Worm (Caenorhabditis elegans) whole organism, L1 larva: Measurements from ENCODE around the gene rab-7.

ENCODE experiments used
- C04F5.9 ChIP-seq: sonication (generic microtip); optimal IDR thresholded peaks from 2 replicates; lab custom pipeline; 2016; ENCODE audit warnings: missing genetic modification characterization, missing compliant biosample characterization
- C16A3.4 ChIP-seq: fragments of 150-350 bp; optimal IDR thresholded peaks from 2 replicates; lab custom pipeline; 2014; ENCODE audit warnings: missing biosample characterization, missing genetic modification characterization
- C34B4.2 ChIP-seq: sonication (generic microtip); optimal IDR thresholded peaks from 2 replicates; lab custom pipeline; 2017; ENCODE audit warnings: mild to moderate bottlenecking, missing genetic modification characterization, missing compliant biosample characterization
- F16B12.6 ChIP-seq: fragments of 150-350 bp; optimal IDR thresholded peaks from 2 replicates; lab custom pipeline; 2014; ENCODE audit warnings: missing biosample characterization, missing genetic modification characterization
- aha-1 ChIP-seq: fragments of 150-350 bp; optimal IDR thresholded peaks from 2 replicates; lab custom pipeline; 2014; ENCODE audit warnings: missing biosample characterization, missing genetic modification characterization
- aly-2 ChIP-seq: fragments of 150-350 bp; optimal IDR thresholded peaks from 2 replicates; lab custom pipeline; 2014; ENCODE audit warnings: missing biosample characterization, missing genetic modification characterization
- ama-1 ChIP-seq: fragments of 150-350 bp; optimal IDR thresholded peaks from 2 replicates; lab custom pipeline; 2014
- ceh-63 ChIP-seq: fragments of 200-800 bp; sonication (Bioruptor generic); optimal IDR thresholded peaks from 2 replicates; lab custom pipeline; 2018; ENCODE audit warnings: mild to moderate bottlenecking, missing genetic modification characterization, missing compliant biosample characterization
- ceh-8 ChIP-seq: fragments of 200-800 bp; sonication (Bioruptor generic); optimal IDR thresholded peaks from 2 replicates; lab custom pipeline; 2018; ENCODE audit warnings: mild to moderate bottlenecking, missing genetic modification characterization, moderate library complexity, missing compliant biosample characterization
- ces-1 ChIP-seq: fragments of 150-350 bp; optimal IDR thresholded peaks from 2 replicates; lab custom pipeline; 2014; ENCODE audit warnings: missing biosample characterization, missing genetic modification reagents, missing genetic modification characterization
- efl-1 ChIP-seq, 4 experiments: fragments of 150-350 bp; optimal IDR thresholded peaks in 3 of 4; peaks in 1 of 4; 1 replicate in 1 of 4; 2 replicates in 3 of 4; lab custom pipeline; 2014; ENCODE audit warnings: missing biosample characterization in 2 of 4, missing genetic modification characterization in 2 of 4, missing genetic modification reagents in 2 of 4
- efl-3 ChIP-seq: fragments of 200-800 bp; sonication (Bioruptor generic); optimal IDR thresholded peaks from 2 replicates; lab custom pipeline; 2018; ENCODE audit warnings: mild to moderate bottlenecking, missing genetic modification characterization, missing compliant biosample characterization
- egl-27 ChIP-seq, 2 experiments: fragments of 150-350 bp in 1 of 2; sonication (generic microtip); optimal IDR thresholded peaks; 3 replicates each; lab custom pipeline; 2017 to 2018; ENCODE audit warnings: missing biosample characterization in 2 of 2, missing genetic modification characterization in 2 of 2, missing genetic modification reagents in 2 of 2
- elt-2 ChIP-seq: sonication (generic microtip); optimal IDR thresholded peaks from 2 replicates; lab custom pipeline; 2016; ENCODE audit warnings: missing genetic modification characterization, mild to moderate bottlenecking, inconsistent platforms, missing compliant biosample characterization, missing genetic modification reagents
- fkh-10 ChIP-seq: sonication (generic microtip); optimal IDR thresholded peaks from 2 replicates; lab custom pipeline; 2017; ENCODE audit warnings: missing biosample characterization, missing genetic modification reagents, missing genetic modification characterization
- fkh-4 ChIP-seq: sonication (generic microtip); optimal IDR thresholded peaks from 2 replicates; lab custom pipeline; 2016; ENCODE audit warnings: missing compliant biosample characterization, missing genetic modification characterization, borderline replicate concordance
- fos-1 ChIP-seq: fragments of 150-350 bp; optimal IDR thresholded peaks from 2 replicates; lab custom pipeline; 2014; ENCODE audit warnings: missing biosample characterization, missing genetic modification characterization
- grh-1 ChIP-seq: fragments of 200-800 bp; sonication (Bioruptor generic); IDR thresholded peaks from 2 replicates; pipeline ENCODE4 v1.3.6; 2022; ENCODE audit warnings: missing genetic modification reagents, missing genetic modification characterization, missing compliant biosample characterization
- hlh-17 ChIP-seq: fragments of 200-800 bp; sonication (Bioruptor generic); optimal IDR thresholded peaks from 2 replicates; lab custom pipeline; 2018; ENCODE audit warnings: missing genetic modification characterization, mild to moderate bottlenecking, missing compliant biosample characterization, moderate library complexity, borderline replicate concordance
- hpl-2 ChIP-seq: fragments of 150-350 bp; optimal IDR thresholded peaks from 2 replicates; lab custom pipeline; 2014; ENCODE audit warnings: missing biosample characterization, missing genetic modification reagents, missing genetic modification characterization
- irx-1 ChIP-seq: sonication (generic microtip); optimal IDR thresholded peaks from 2 replicates; lab custom pipeline; 2016; ENCODE audit warnings: missing genetic modification characterization, missing compliant biosample characterization
- isw-1 ChIP-seq: fragments of 200-800 bp; sonication (Bioruptor generic); IDR thresholded peaks from 2 replicates; pipeline ENCODE4 v1.3.6; 2022; ENCODE audit warnings: missing genetic modification characterization, missing compliant biosample characterization
- jun-1 ChIP-seq: fragments of 150-350 bp; optimal IDR thresholded peaks from 2 replicates; lab custom pipeline; 2014; ENCODE audit warnings: missing biosample characterization, missing genetic modification reagents, missing genetic modification characterization
- lin-13 ChIP-seq: fragments of 150-350 bp; optimal IDR thresholded peaks from 2 replicates; lab custom pipeline; 2014; ENCODE audit warnings: missing biosample characterization, missing genetic modification reagents, missing genetic modification characterization
- lin-14 ChIP-seq: fragments of 200-800 bp; sonication (Bioruptor generic); optimal IDR thresholded peaks from 2 replicates; lab custom pipeline; 2018; ENCODE audit warnings: mild to moderate bottlenecking, missing genetic modification characterization, moderate library complexity, missing compliant biosample characterization
- lin-15B ChIP-seq: fragments of 150-350 bp; sonication (generic microtip); optimal IDR thresholded peaks from 3 replicates; lab custom pipeline; 2014; ENCODE audit warnings: missing biosample characterization, missing genetic modification characterization
- lin-35 ChIP-seq, 2 experiments: fragments of 150-350 bp; optimal IDR thresholded peaks; 2 replicates each; lab custom pipeline; 2014; ENCODE audit warnings: missing biosample characterization in 2 of 2, missing genetic modification characterization in 2 of 2, missing genetic modification reagents in 2 of 2
- lin-39 ChIP-seq: fragments of 150-350 bp; optimal IDR thresholded peaks from 2 replicates; lab custom pipeline; 2014; ENCODE audit warnings: missing biosample characterization, missing genetic modification reagents, missing genetic modification characterization
- lir-3 ChIP-seq: sonication (generic microtip); optimal IDR thresholded peaks from 2 replicates; lab custom pipeline; 2016; ENCODE audit warnings: mild to moderate bottlenecking, missing genetic modification characterization, moderate library complexity, missing compliant biosample characterization; ENCODE audit not compliant: poor library complexity
- lsy-2 ChIP-seq, 2 experiments: fragments of 150-350 bp; optimal IDR thresholded peaks; 2 replicates each; lab custom pipeline; 2014; ENCODE audit warnings: missing biosample characterization in 2 of 2, missing genetic modification characterization in 2 of 2
- mdl-1 ChIP-seq, 2 experiments: fragments of 150-350 bp; optimal IDR thresholded peaks; 2 replicates each; lab custom pipeline; 2014 to 2017; ENCODE audit warnings: missing biosample characterization in 2 of 2, missing genetic modification characterization in 2 of 2, inconsistent platforms in 1 of 2
- nhr-20 ChIP-seq: sonication (generic microtip); optimal IDR thresholded peaks from 2 replicates; lab custom pipeline; 2016; ENCODE audit warnings: mild to moderate bottlenecking, missing genetic modification characterization, missing compliant biosample characterization
- nhr-237 ChIP-seq: fragments of 150-350 bp; optimal IDR thresholded peaks from 2 replicates; lab custom pipeline; 2014; ENCODE audit warnings: missing biosample characterization, missing genetic modification characterization
- nhr-47 ChIP-seq: sonication (generic microtip); optimal IDR thresholded peaks from 2 replicates; lab custom pipeline; 2016; ENCODE audit warnings: mild to moderate bottlenecking, missing genetic modification characterization, moderate library complexity, missing compliant biosample characterization
- nhr-71 ChIP-seq: sonication (generic microtip); optimal IDR thresholded peaks from 2 replicates; lab custom pipeline; 2016; ENCODE audit warnings: mild to moderate bottlenecking, missing genetic modification characterization, moderate library complexity, missing compliant biosample characterization
- nhr-84 ChIP-seq: sonication (generic microtip); optimal IDR thresholded peaks from 2 replicates; lab custom pipeline; 2017; ENCODE audit warnings: missing biosample characterization, missing genetic modification characterization
- nhr-90 ChIP-seq: sonication (generic microtip); optimal IDR thresholded peaks from 2 replicates; lab custom pipeline; 2016; ENCODE audit warnings: mild to moderate bottlenecking, missing genetic modification characterization, missing compliant biosample characterization; ENCODE audit not compliant: poor library complexity
- rnt-1 ChIP-seq: sonication (generic microtip); optimal IDR thresholded peaks from 2 replicates; lab custom pipeline; 2016; ENCODE audit warnings: mild to moderate bottlenecking, missing genetic modification characterization, moderate library complexity, missing compliant biosample characterization
- skn-1 ChIP-seq: fragments of 150-350 bp; optimal IDR thresholded peaks from 2 replicates; lab custom pipeline; 2014; ENCODE audit warnings: missing biosample characterization, missing genetic modification characterization
- snpc-4 ChIP-seq: fragments of 150-350 bp; optimal IDR thresholded peaks from 2 replicates; lab custom pipeline; 2014; ENCODE audit warnings: missing biosample characterization, missing genetic modification characterization
- sup-37 ChIP-seq: fragments of 200-800 bp; sonication (Bioruptor generic); optimal IDR thresholded peaks from 2 replicates; lab custom pipeline; 2018; ENCODE audit warnings: mild to moderate bottlenecking, missing genetic modification characterization, missing compliant biosample characterization
- tbx-2 ChIP-seq: sonication (generic microtip); optimal IDR thresholded peaks from 2 replicates; lab custom pipeline; 2016; ENCODE audit warnings: missing genetic modification characterization, missing compliant biosample characterization
- tlp-1 ChIP-seq: fragments of 150-350 bp; optimal IDR thresholded peaks from 2 replicates; lab custom pipeline; 2014; ENCODE audit warnings: missing biosample characterization, missing genetic modification characterization
- unc-130 ChIP-seq: fragments of 150-350 bp; optimal IDR thresholded peaks from 2 replicates; lab custom pipeline; 2017; ENCODE audit warnings: missing biosample characterization, missing genetic modification characterization, inconsistent platforms
- unc-30 ChIP-seq: sonication (generic microtip); optimal IDR thresholded peaks from 2 replicates; lab custom pipeline; 2017; ENCODE audit warnings: missing biosample characterization, missing genetic modification characterization
- vab-15 ChIP-seq: sonication (generic microtip); optimal IDR thresholded peaks from 2 replicates; lab custom pipeline; 2017; ENCODE audit warnings: missing genotype, mild to moderate bottlenecking, missing genetic modification characterization, missing compliant biosample characterization
- zip-4 ChIP-seq: fragments of 200-800 bp; sonication (Bioruptor generic); optimal IDR thresholded peaks from 2 replicates; lab custom pipeline; 2018; ENCODE audit warnings: mild to moderate bottlenecking, missing genetic modification characterization, moderate library complexity, missing compliant biosample characterization
- ztf-11 ChIP-seq, 2 experiments: sonication (generic microtip); optimal IDR thresholded peaks; 2 replicates each; lab custom pipeline; 2016 to 2017; ENCODE audit warnings: missing genetic modification characterization in 2 of 2, missing biosample characterization in 1 of 2, missing compliant biosample characterization in 1 of 2
- ztf-4 ChIP-seq: fragments of 150-350 bp; optimal IDR thresholded peaks from 2 replicates; lab custom pipeline; 2014; ENCODE audit warnings: missing biosample characterization, missing genetic modification characterization

The rab-7 gene

DNA sequence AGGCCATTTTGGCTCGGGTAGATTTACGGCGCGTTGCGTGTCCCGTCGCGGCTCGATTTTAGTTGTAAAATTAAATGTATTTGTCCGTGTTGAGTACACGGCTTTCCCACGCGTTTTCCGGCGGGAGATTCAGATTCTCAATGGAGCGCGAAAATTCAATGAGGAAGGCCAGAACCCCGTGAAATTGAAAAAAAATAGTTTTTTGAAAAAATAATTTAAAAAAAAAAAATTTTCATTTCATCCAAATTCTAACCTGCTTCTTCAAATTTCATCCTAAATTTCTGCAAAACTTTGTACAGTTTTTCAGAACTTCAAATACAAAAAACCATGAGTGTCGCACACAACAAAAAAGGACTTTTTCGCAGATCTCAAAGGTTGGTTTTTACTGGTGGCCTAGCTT lies 42.0 kb upstream of the rab-7 start, which contains the start of gene glb-29:
Gene glb-29 (plus strand): TSS at position 301 of the 400 bp plus-strand sequence.
- TF ChIP-seq efl-3, result no peak
- TF ChIP-seq lin-15B, result no peak
- no peak for TF ChIP-seq efl-1 (optimal IDR thresholded peaks at IDR 0.05; lab: Kevin White, UChicago)
- no peak for TF ChIP-seq efl-1 (GFP tag; optimal IDR thresholded peaks at IDR 0.05 in 1 of 2; lab: Kevin White, UChicago)
- TF ChIP-seq sup-37 (GFP tag; lab: Kevin White, UChicago), result no peak
- TF ChIP-seq zip-4, result no peak
- TF ChIP-seq fkh-4 (tag; lab: Kevin White, UChicago), result no peak
- TF ChIP-seq nhr-20, result no peak
- no peak for TF ChIP-seq elt-2 (tag; lab: Kevin White, UChicago)
- no peak for TF ChIP-seq lir-3 (tag; lab: Kevin White, UChicago)

DNA sequence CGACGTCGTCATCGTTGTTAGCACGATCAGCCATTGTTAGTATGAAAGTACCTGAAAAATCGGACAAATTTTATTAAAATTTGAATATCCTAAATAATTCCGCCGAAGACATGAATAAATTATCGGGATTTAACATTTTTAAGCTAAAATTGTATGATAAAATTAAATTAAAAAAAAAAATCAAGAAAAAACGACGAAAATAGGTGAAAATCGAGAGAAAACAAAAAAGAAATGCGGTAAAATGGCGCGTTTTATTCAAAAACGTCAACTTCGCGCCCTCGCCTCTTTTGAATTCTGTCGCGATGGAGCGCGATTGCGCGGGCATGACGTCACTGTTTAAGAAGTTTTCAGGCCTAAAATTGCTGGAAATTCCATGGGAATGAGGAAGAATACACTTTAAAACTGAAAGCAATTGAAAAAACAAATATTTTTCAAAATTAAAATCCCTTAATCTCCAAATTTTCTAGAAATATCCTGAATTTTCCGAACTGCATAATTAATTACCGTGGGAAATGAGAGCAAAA lies 39.9 kb upstream of the rab-7 start, which contains the start of gene mcm-2:
Gene mcm-2 (minus strand): TSS at position 51 of the 524 bp plus-strand sequence.
- no peak for TF ChIP-seq vab-15
- peak; percentile 16 for TF ChIP-seq hpl-2
- peak; percentile 60 for TF ChIP-seq nhr-20
- TF ChIP-seq tlp-1 (tag; lab: Kevin White, UChicago), result no peak
- TF ChIP-seq lin-13 (GFP tag; lab: Kevin White, UChicago), result peak; percentile 67
- no peak for TF ChIP-seq fkh-10
- TF ChIP-seq ama-1 (lab: Kevin White, UChicago), result no peak
- TF ChIP-seq sup-37 (GFP tag; lab: Kevin White, UChicago), result no peak
- no peak for TF ChIP-seq jun-1 (tag; lab: Kevin White, UChicago)
- no peak for TF ChIP-seq hlh-17 (GFP tag; lab: Kevin White, UChicago)
- TF ChIP-seq nhr-47 (tag; lab: Kevin White, UChicago), result peak; percentile 76
- no peak for TF ChIP-seq C04F5.9 (tag; lab: Kevin White, UChicago)
- TF ChIP-seq nhr-237 (tag; lab: Kevin White, UChicago), result no peak
- TF ChIP-seq nhr-90, result peak; percentile 53
- TF ChIP-seq snpc-4 (tag; lab: Kevin White, UChicago), result peak; percentile 19
- TF ChIP-seq ceh-63 (GFP tag; lab: Kevin White, UChicago), result no peak
- TF ChIP-seq lin-14 (GFP tag; lab: Kevin White, UChicago), result no peak
- TF ChIP-seq ces-1 (GFP tag; lab: Kevin White, UChicago), result no peak
- no peak for TF ChIP-seq C34B4.2
- TF ChIP-seq egl-27 (tag; optimal IDR thresholded peaks at IDR 0.05; lab: Kevin White, UChicago), result no peak
- peak; percentile 59 for TF ChIP-seq skn-1 (tag; lab: Kevin White, UChicago)
- peak; percentile 56 for TF ChIP-seq C16A3.4
- peak; percentile 38 for TF ChIP-seq isw-1 (GFP tag; lab: Robert Waterston, UW)
- peak; percentile 38; the same call in 1 of the 2 replicates for TF ChIP-seq grh-1 (GFP tag; lab: Robert Waterston, UW)
- peak; percentile 81 to 94 for TF ChIP-seq lin-35 (GFP tag; optimal IDR thresholded peaks at IDR 0.05; lab: Kevin White, UChicago)
- no peak for TF ChIP-seq fos-1 (tag; lab: Kevin White, UChicago)
- TF ChIP-seq zip-4, result no peak
- TF ChIP-seq tbx-2 (tag; lab: Kevin White, UChicago), result peak; percentile 60
- peak in 1 of 2 experiments; percentile 8 for TF ChIP-seq ztf-11 (tag; optimal IDR thresholded peaks at IDR 0.05; lab: Kevin White, UChicago)
- peak; percentile 65 for TF ChIP-seq rnt-1 (tag; lab: Kevin White, UChicago)
- TF ChIP-seq aha-1 (tag; lab: Kevin White, UChicago), result no peak
- no peak for TF ChIP-seq lin-39
- TF ChIP-seq irx-1 (tag; lab: Kevin White, UChicago), result peak; percentile 3
- peak; percentile 38 for TF ChIP-seq F16B12.6
- no peak for TF ChIP-seq lir-3 (tag; lab: Kevin White, UChicago)
- TF ChIP-seq fkh-4 (tag; lab: Kevin White, UChicago), result no peak
- TF ChIP-seq elt-2 (tag; lab: Kevin White, UChicago), result no peak
- TF ChIP-seq unc-130 (tag; lab: Kevin White, UChicago), result peak; percentile 3
- no peak for TF ChIP-seq aly-2 (tag; lab: Kevin White, UChicago)
- TF ChIP-seq nhr-71 (tag; lab: Kevin White, UChicago), result peak; percentile 80
- no peak for TF ChIP-seq unc-30
- peak; percentile 60 to 81 for TF ChIP-seq lsy-2 (tag; optimal IDR thresholded peaks at IDR 0.05; lab: Kevin White, UChicago)
- no peak for TF ChIP-seq nhr-84 (tag; lab: Kevin White, UChicago)
- no peak for TF ChIP-seq ceh-8 (GFP tag; lab: Kevin White, UChicago)
- TF ChIP-seq mdl-1 (tag; optimal IDR thresholded peaks at IDR 0.05; lab: Kevin White, UChicago), result peak in 1 of 2 experiments; percentile 19
- TF ChIP-seq ztf-4, result no peak
